Fruit fly (Drosophila melanogaster): ENCODE results near the gene Rbp1-like.

DNA sequence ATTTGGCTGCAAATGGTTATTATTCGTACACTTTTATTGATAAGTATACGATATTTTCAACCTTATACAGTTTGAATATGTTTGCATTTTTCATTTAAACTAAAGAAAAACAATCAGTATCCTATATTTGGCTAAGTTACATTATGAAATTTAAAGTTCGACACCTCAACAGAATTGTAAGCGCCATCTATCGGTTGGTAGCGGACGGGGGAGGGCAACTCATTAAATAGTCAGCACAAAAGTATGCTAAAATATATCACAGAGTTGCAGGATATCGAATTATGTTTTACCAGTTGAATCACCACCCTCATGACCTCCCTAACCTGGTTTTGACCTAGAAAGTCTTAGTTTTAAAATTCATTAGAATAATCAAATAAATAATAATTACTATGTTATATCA lies 16.6 kb upstream of the Rbp1-like start:
- TF ChIP-seq CTCF (optimal IDR thresholded peaks at IDR 0.05): peak; percentile 88 to 90
- TF ChIP-seq CG8478 (optimal IDR thresholded peaks at IDR 0.05): no peak
